Fruit fly (Drosophila melanogaster): ENCODE results near the gene stx.

Gene stx

DNA sequence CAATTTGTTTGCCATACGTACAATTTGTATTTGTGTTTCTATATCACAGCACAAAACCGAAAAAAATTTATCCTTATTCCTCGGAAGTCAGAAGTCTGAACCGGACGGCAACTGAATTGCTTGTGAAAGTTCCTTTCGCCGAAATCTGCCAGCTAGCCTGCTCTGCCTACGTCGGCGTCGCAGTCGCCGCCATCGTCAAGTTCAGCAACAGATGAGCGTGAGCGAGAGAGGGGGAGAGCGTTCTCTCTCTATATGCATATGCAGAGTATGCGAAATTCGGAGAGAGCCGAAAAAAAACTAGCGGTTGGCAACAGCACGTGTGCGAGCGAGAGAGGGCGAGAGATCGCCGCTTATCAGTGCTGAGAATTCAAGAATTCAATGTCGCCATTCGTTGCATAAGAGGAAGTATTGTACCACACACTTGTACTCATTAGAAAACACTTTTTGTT, 39.6 kb upstream of the stx start (continued):
- TF ChIP-seq CG30431 (GFP tag; optimal IDR thresholded peaks at IDR 0.05) (no peak), ftz-f1 (GFP tag; optimal IDR thresholded peaks at IDR 0.05) (peak; percentile 55), rib (GFP tag; IDR thresholded peaks at IDR 0.05) (peak; percentile 55; the same call in 1 of the 2 replicates), sens (GFP tag) (peak; percentile 0), CG17328 (GFP tag; IDR thresholded peaks at IDR 0.05) (0 out of 2 replicates have a peak, but pooled peaks have one; percentile 7), CG13287 (GFP tag; IDR thresholded peaks at IDR 0.05; ENCODE audit: partially characterized antibody) (0 out of 2 replicates have a peak, but pooled peaks have one; percentile 22), CG32532 (GFP tag; IDR thresholded peaks at IDR 0.05) (peak; percentile 61; the same call in 1 of the 2 replicates), Sox100B (GFP tag; optimal IDR thresholded peaks at IDR 0.05) (no peak), PHDP (tag; optimal IDR thresholded peaks at IDR 0.05) (no peak), bigmax (GFP tag; optimal IDR thresholded peaks at IDR 0.05) (no peak), CG7839 (tag; optimal IDR thresholded peaks at IDR 0.05) (no peak), yki (optimal IDR thresholded peaks at IDR 0.05) (peak; percentile 63), dpn (GFP tag; optimal IDR thresholded peaks at IDR 0.05) (no peak)

DNA sequence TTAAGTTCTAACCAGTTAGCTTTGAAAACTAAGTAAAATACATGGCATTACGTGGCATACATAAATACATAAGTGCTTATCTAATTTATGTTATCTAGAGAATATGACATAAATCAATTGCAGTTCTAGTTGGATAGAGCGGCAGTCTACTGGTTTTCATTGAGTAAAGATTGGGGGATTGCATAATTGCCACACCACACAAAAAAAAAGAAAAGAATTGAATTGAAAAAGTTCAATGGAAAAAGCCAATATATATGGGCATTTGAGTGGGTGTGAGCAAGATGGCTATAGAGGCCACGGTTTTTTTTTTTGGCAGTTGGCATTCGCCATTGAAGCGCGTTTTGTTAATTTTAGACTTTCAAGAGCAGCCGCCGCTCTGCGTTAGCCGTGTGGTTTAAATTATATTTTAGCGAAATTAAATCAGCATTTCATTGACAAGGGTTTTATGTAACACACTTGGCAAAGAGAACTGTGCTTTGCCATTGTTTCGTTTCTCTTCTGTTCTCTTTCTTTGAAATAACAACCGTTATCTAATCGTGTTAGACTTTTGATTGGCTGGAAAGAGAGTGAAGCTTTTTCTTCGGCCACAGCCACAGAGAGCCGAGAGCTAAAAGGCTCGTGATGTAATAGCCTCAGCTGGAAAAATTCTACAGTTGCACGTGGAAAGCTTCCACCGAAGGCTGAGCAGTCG, 38.8 kb upstream of the stx start:
- TF ChIP-seq CG34376 (GFP tag; optimal IDR thresholded peaks at IDR 0.05) (no peak), sqz (GFP tag; optimal IDR thresholded peaks at IDR 0.05) (peak; percentile 70), CG7928 (GFP tag; optimal IDR thresholded peaks at IDR 0.05) (no peak), YL-1 (GFP tag; optimal IDR thresholded peaks at IDR 0.05) (peak; percentile 23), Pdp1 (GFP tag; optimal IDR thresholded peaks at IDR 0.05) (peak in 1 of 2 experiments; percentile 96), Nf-YB (GFP tag; optimal IDR thresholded peaks at IDR 0.05) (peak; percentile 83), Rx (GFP tag; IDR thresholded peaks at IDR 0.05) (no peak), Nf-YC (tag; optimal IDR thresholded peaks at IDR 0.05) (peak; percentile 85), Deaf1 (tag; optimal IDR thresholded peaks at IDR 0.05) (peak; percentile 18), Vsx1 (GFP tag; optimal IDR thresholded peaks at IDR 0.05) (no peak), Atf6 (GFP tag; IDR thresholded peaks at IDR 0.05) (peak; percentile 14; the same call in 1 of the 2 replicates), CG8944 (GFP tag; optimal IDR thresholded peaks at IDR 0.05) (no peak), chinmo (GFP tag; IDR thresholded peaks at IDR 0.05; ENCODE audit: partially characterized antibody) (0 out of 4 replicates have a peak, but pooled peaks have one; percentile 59), Neu2 (GFP tag; optimal IDR thresholded peaks at IDR 0.05; ENCODE audit: borderline replicate concordance) (no peak), CG3163 (GFP tag; optimal IDR thresholded peaks at IDR 0.05) (peak; percentile 92), Med (GFP tag) (peak; percentile 53), Sry-δ (GFP tag; optimal IDR thresholded peaks at IDR 0.05) (no peak), CG10321 (GFP tag; IDR thresholded peaks at IDR 0.05) (peak; percentile 87), Trl (optimal IDR thresholded peaks at IDR 0.05) (peak; percentile 57 to 71), Trl (GFP tag; optimal IDR thresholded peaks at IDR 0.05) (no peak), sd (tag; optimal IDR thresholded peaks at IDR 0.05) (peak; percentile 23)

DNA sequence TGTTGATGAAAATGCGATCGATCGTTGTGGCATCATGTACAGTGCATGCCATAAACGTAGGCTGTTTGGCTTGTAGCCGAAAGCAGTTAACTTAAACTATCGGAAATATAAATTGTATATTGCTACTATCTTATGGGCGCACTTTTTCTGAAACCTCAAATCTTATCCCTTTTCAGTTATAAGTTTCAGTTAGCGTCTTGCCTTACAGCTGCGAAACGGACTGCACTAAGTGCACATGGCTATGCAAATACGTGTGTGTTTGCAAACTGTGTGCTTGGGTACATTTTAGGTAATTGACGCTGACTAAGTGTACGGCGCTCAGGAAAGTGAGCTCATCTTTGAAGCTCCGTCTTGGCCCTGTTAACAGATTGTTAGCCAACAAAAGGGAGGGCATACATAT, 30.9 kb upstream of the stx start:
- TF ChIP-seq CG3847 (GFP tag; IDR thresholded peaks at IDR 0.05) (0 out of 2 replicates have a peak, but pooled peaks have one; percentile 19), Oli (tag; optimal IDR thresholded peaks at IDR 0.05) (peak; percentile 58), slbo (GFP tag; IDR thresholded peaks at IDR 0.05) (peak; percentile 48; the same call in 1 of the 2 replicates), CG1647 (GFP tag; optimal IDR thresholded peaks at IDR 0.05) (peak; percentile 20), stwl (tag; optimal IDR thresholded peaks at IDR 0.05) (no peak), CG2199 (GFP tag; IDR thresholded peaks at IDR 0.05) (no peak), gsb (GFP tag; IDR thresholded peaks at IDR 0.05) (peak; percentile 28; the same call in 1 of the 2 replicates), dmrt99B (tag; optimal IDR thresholded peaks at IDR 0.05) (peak; percentile 74), HmgZ (tag; optimal IDR thresholded peaks at IDR 0.05) (peak; percentile 36), CG33557 (GFP tag; optimal IDR thresholded peaks at IDR 0.05) (no peak), chn (GFP tag; optimal IDR thresholded peaks at IDR 0.05) (no peak), CG11398 (GFP tag; optimal IDR thresholded peaks at IDR 0.05) (no peak), sqz (GFP tag; optimal IDR thresholded peaks at IDR 0.05) (peak; percentile 4), CG10209 (GFP tag; optimal IDR thresholded peaks at IDR 0.05) (peak; percentile 32), esg (GFP tag; conservative IDR thresholded peaks at IDR 0.05) (peak; percentile 48; the same call in 1 of the 2 replicates), hkb (optimal IDR thresholded peaks at IDR 0.05) (no peak), hkb (GFP tag; IDR thresholded peaks at IDR 0.05) (peak; percentile 71)

All from whole organism, embryonic.